Fruit fly (Drosophila melanogaster) whole organism, embryonic: ENCODE results near the gene PXo.
A peak's percentile ranks its signal among the peaks of the same experiment; 100 is the strongest.

Experiments used
- Atf6 ChIP-seq: fragments of 200-800 bp; sonication (Bioruptor generic); IDR thresholded peaks from 2 replicates; pipeline ENCODE4 v1.3.6; 2022; ENCODE audit warnings: missing biosample characterization, missing genetic modification characterization
- CG10209 ChIP-seq: fragments of 200-800 bp; sonication (Bioruptor generic); optimal IDR thresholded peaks from 3 replicates; lab custom pipeline; 2017; ENCODE audit warnings: missing biosample characterization, mild to moderate bottlenecking, missing genetic modification characterization, missing genetic modification reagents
- CG11093 ChIP-seq: fragments of 200-800 bp; sonication (Bioruptor generic); IDR thresholded peaks from 3 replicates; pipeline ENCODE4 v1.3.6; 2022; ENCODE audit warnings: missing biosample characterization, missing genetic modification characterization
- CG11695 ChIP-seq: fragments of 200-800 bp; sonication (Bioruptor generic); IDR thresholded peaks from 3 replicates; pipeline ENCODE4 v1.3.6; 2022; ENCODE audit warnings: missing biosample characterization, missing genetic modification characterization
- CG12299 ChIP-seq: fragments of 200-800 bp; sonication (Bioruptor generic); optimal IDR thresholded peaks from 2 replicates; lab custom pipeline; 2018; ENCODE audit warnings: missing biosample characterization, mild to moderate bottlenecking, missing genetic modification characterization
- CG13123 ChIP-seq: fragments of 200-800 bp; sonication (Bioruptor generic); optimal IDR thresholded peaks from 2 replicates; lab custom pipeline; 2016; ENCODE audit warnings: missing biosample characterization, missing genetic modification characterization
- CG13424 ChIP-seq: fragments of 200-800 bp; sonication (Bioruptor generic); optimal IDR thresholded peaks from 2 replicates; lab custom pipeline; 2019; ENCODE audit warnings: missing biosample characterization, mild to moderate bottlenecking, missing genetic modification characterization, moderate library complexity
- CG14014 ChIP-seq: fragments of 200-800 bp; sonication (Bioruptor generic); IDR thresholded peaks from 2 replicates; pipeline ENCODE4 v1.3.6; 2022; ENCODE audit warnings: missing biosample characterization, missing genetic modification characterization
- CG15073 ChIP-seq: fragments of 200-800 bp; sonication (Bioruptor generic); optimal IDR thresholded peaks from 2 replicates; lab custom pipeline; 2016; ENCODE audit warnings: missing biosample characterization, missing genetic modification characterization
- CG1602 ChIP-seq: fragments of 200-800 bp; sonication (Bioruptor generic); optimal IDR thresholded peaks from 3 replicates; lab custom pipeline; 2016; ENCODE audit warnings: missing biosample characterization, missing genetic modification characterization
- CG2120 ChIP-seq: fragments of 200-800 bp; sonication (Bioruptor generic); optimal IDR thresholded peaks from 3 replicates; lab custom pipeline; 2016; ENCODE audit warnings: missing biosample characterization, missing genetic modification characterization
- CG31224 ChIP-seq: fragments of 200-800 bp; sonication (Bioruptor generic); IDR thresholded peaks from 2 replicates; pipeline ENCODE4 v1.3.6; 2022; ENCODE audit warnings: missing biosample characterization, missing genetic modification characterization
- CG31441 ChIP-seq: fragments of 200-800 bp; sonication (Bioruptor generic); IDR thresholded peaks from 2 replicates; pipeline ENCODE4 v1.3.6; 2022; ENCODE audit warnings: missing biosample characterization, missing genetic modification characterization
- CG3281 ChIP-seq: fragments of 200-800 bp; sonication (Bioruptor generic); optimal IDR thresholded peaks from 3 replicates; lab custom pipeline; 2017; ENCODE audit warnings: missing biosample characterization, mild to moderate bottlenecking, missing genetic modification characterization
- CG4328 ChIP-seq: fragments of 200-800 bp; sonication (Bioruptor generic); optimal IDR thresholded peaks from 3 replicates; lab custom pipeline; 2017; ENCODE audit warnings: missing biosample characterization, missing genetic modification reagents, missing genetic modification characterization
- CG4424 ChIP-seq: fragments of 200-800 bp; sonication (Bioruptor generic); optimal IDR thresholded peaks from 3 replicates; lab custom pipeline; 2016; ENCODE audit warnings: missing biosample characterization, missing genetic modification characterization
- CG7839 ChIP-seq: fragments of 200-800 bp; sonication (Bioruptor generic); optimal IDR thresholded peaks from 3 replicates; lab custom pipeline; 2018; ENCODE audit warnings: missing biosample characterization, mild to moderate bottlenecking, missing genetic modification characterization, moderate library complexity
- CG7928 ChIP-seq: fragments of 200-800 bp; sonication (Bioruptor generic); optimal IDR thresholded peaks from 2 replicates; lab custom pipeline; 2017; ENCODE audit warnings: missing biosample characterization, mild to moderate bottlenecking, missing genetic modification characterization
- CG9876 ChIP-seq: fragments of 200-800 bp; sonication (Bioruptor generic); optimal IDR thresholded peaks from 2 replicates; lab custom pipeline; 2016; ENCODE audit warnings: missing biosample characterization, missing genetic modification characterization
- Hr51 ChIP-seq, 2 experiments: fragments of 200-800 bp; sonication (Bioruptor generic); optimal IDR thresholded peaks; 2 replicates in 1 of 2; 3 replicates in 1 of 2; lab custom pipeline; 2016 to 2018; ENCODE audit warnings: missing biosample characterization in 2 of 2, missing genetic modification characterization in 2 of 2, mild to moderate bottlenecking in 1 of 2, moderate library complexity in 1 of 2
- Jarid2 ChIP-seq: fragments of 200-800 bp; sonication (Bioruptor generic); optimal IDR thresholded peaks from 3 replicates; lab custom pipeline; 2017; ENCODE audit warnings: mild to moderate bottlenecking, missing biosample characterization, missing genetic modification reagents, missing genetic modification characterization
- NC2α ChIP-seq: fragments of 200-800 bp; sonication (Bioruptor generic); optimal IDR thresholded peaks from 2 replicates; lab custom pipeline; 2016; ENCODE audit warnings: missing biosample characterization, missing genetic modification characterization
- Nf-YB ChIP-seq: fragments of 200-800 bp; sonication (Bioruptor generic); optimal IDR thresholded peaks from 3 replicates; lab custom pipeline; 2019; ENCODE audit warnings: missing biosample characterization, mild to moderate bottlenecking, missing genetic modification characterization, moderate library complexity
- Opbp ChIP-seq: fragments of 200-800 bp; sonication (Bioruptor generic); IDR thresholded peaks from 3 replicates; pipeline ENCODE4 v1.3.6; 2022; ENCODE audit warnings: missing biosample characterization, missing genetic modification characterization; ENCODE audit not compliant: partially characterized antibody
- PHDP ChIP-seq: fragments of 200-800 bp; sonication (Bioruptor generic); optimal IDR thresholded peaks from 3 replicates; lab custom pipeline; 2018; ENCODE audit warnings: missing biosample characterization, mild to moderate bottlenecking, missing genetic modification characterization, moderate library complexity
- Poxn ChIP-seq: fragments of 200-800 bp; sonication (Bioruptor generic); IDR thresholded peaks from 2 replicates; pipeline ENCODE4 v1.3.6; 2022; ENCODE audit warnings: missing biosample characterization, missing genetic modification characterization
- Sox102F ChIP-seq: fragments of 200-800 bp; sonication (Bioruptor generic); optimal IDR thresholded peaks from 2 replicates; lab custom pipeline; 2018; ENCODE audit warnings: missing biosample characterization, mild to moderate bottlenecking, missing genetic modification characterization, moderate library complexity
- Sry-δ ChIP-seq: fragments of 200-800 bp; sonication (Bioruptor generic); optimal IDR thresholded peaks from 2 replicates; lab custom pipeline; 2016; ENCODE audit warnings: missing biosample characterization, missing genetic modification characterization
- Vsx1 ChIP-seq: fragments of 200-800 bp; sonication (Bioruptor generic); optimal IDR thresholded peaks from 2 replicates; lab custom pipeline; 2017; ENCODE audit warnings: missing biosample characterization, mild to moderate bottlenecking, missing genetic modification characterization, missing genetic modification reagents
- ase ChIP-seq: fragments of 200-800 bp; sonication (Bioruptor generic); IDR thresholded peaks from 3 replicates; pipeline ENCODE4 v1.3.6; 2022; ENCODE audit warnings: missing biosample characterization, missing genetic modification characterization
- bcd ChIP-seq: fragments of 200-800 bp; sonication (Bioruptor generic); optimal IDR thresholded peaks from 2 replicates; lab custom pipeline; 2017; ENCODE audit warnings: missing biosample characterization, mild to moderate bottlenecking, missing genetic modification characterization
- cwo ChIP-seq: fragments of 200-800 bp; sonication (Bioruptor generic); optimal IDR thresholded peaks from 3 replicates; lab custom pipeline; 2017; ENCODE audit warnings: missing biosample characterization, missing genetic modification characterization, mild to moderate bottlenecking, moderate library complexity, missing genetic modification reagents
- ftz-f1 ChIP-seq: fragments of 200-800 bp; sonication (Bioruptor generic); optimal IDR thresholded peaks from 2 replicates; lab custom pipeline; 2016; ENCODE audit warnings: missing biosample characterization, missing genetic modification characterization
- fu2 ChIP-seq: fragments of 200-800 bp; sonication (Bioruptor generic); optimal IDR thresholded peaks from 2 replicates; lab custom pipeline; 2016; ENCODE audit warnings: missing biosample characterization, missing genetic modification characterization
- grn ChIP-seq: fragments of 200-800 bp; sonication (Bioruptor generic); optimal IDR thresholded peaks from 3 replicates; lab custom pipeline; 2017; ENCODE audit warnings: missing biosample characterization, missing genetic modification characterization
- gsb-n ChIP-seq: fragments of 200-800 bp; sonication (Bioruptor generic); optimal IDR thresholded peaks from 3 replicates; lab custom pipeline; 2018; ENCODE audit warnings: missing biosample characterization, mild to moderate bottlenecking, missing genetic modification characterization
- h ChIP-seq: fragments of >200 bp; optimal IDR thresholded peaks from 2 replicates; lab custom pipeline; 2017
- jing ChIP-seq: fragments of 200-800 bp; sonication (Bioruptor generic); optimal IDR thresholded peaks from 2 replicates; lab custom pipeline; 2018; ENCODE audit warnings: missing biosample characterization, mild to moderate bottlenecking, missing genetic modification characterization
- kah ChIP-seq: fragments of 200-800 bp; sonication (Bioruptor generic); optimal IDR thresholded peaks from 2 replicates; lab custom pipeline; 2018; ENCODE audit warnings: missing biosample characterization, mild to moderate bottlenecking, missing genetic modification characterization
- pfk ChIP-seq: fragments of 200-800 bp; sonication (Bioruptor generic); optimal IDR thresholded peaks from 2 replicates; lab custom pipeline; 2018; ENCODE audit warnings: missing biosample characterization, mild to moderate bottlenecking, missing genetic modification characterization, moderate library complexity
- seq ChIP-seq: fragments of 200-800 bp; sonication (Bioruptor generic); IDR thresholded peaks from 2 replicates; pipeline ENCODE4 v1.3.6; 2022; ENCODE audit warnings: missing biosample characterization, missing genetic modification characterization
- slou ChIP-seq: fragments of 200-800 bp; sonication (Bioruptor generic); optimal IDR thresholded peaks from 3 replicates; lab custom pipeline; 2016; ENCODE audit warnings: missing biosample characterization, missing genetic modification characterization
- slp2 ChIP-seq: fragments of 200-800 bp; sonication (Bioruptor generic); optimal IDR thresholded peaks from 2 replicates; lab custom pipeline; 2016; ENCODE audit warnings: missing biosample characterization, missing genetic modification characterization
- ssp ChIP-seq: fragments of 200-800 bp; sonication (Bioruptor generic); IDR thresholded peaks from 2 replicates; pipeline ENCODE4 v1.3.6; 2022; ENCODE audit warnings: missing biosample characterization, missing genetic modification characterization
- tap ChIP-seq: fragments of 200-800 bp; optimal IDR thresholded peaks from 3 replicates; lab custom pipeline; 2019; ENCODE audit warnings: missing biosample characterization, mild to moderate bottlenecking, missing genetic modification characterization, moderate library complexity
- ttk ChIP-seq: fragments of 200-800 bp; sonication (Bioruptor generic); IDR thresholded peaks from 2 replicates; pipeline ENCODE4 v2.1.2; 2022; ENCODE audit warnings: missing biosample characterization, missing genetic modification characterization
- unc-4 ChIP-seq: fragments of 200-800 bp; sonication (Bioruptor generic); IDR thresholded peaks from 2 replicates; pipeline ENCODE4 v1.3.6; 2022; ENCODE audit warnings: missing biosample characterization, missing genetic modification characterization; ENCODE audit not compliant: partially characterized antibody
- unpg ChIP-seq: fragments of 200-800 bp; sonication (Bioruptor generic); optimal IDR thresholded peaks from 3 replicates; lab custom pipeline; 2018; ENCODE audit warnings: missing biosample characterization, mild to moderate bottlenecking, missing genetic modification characterization, moderate library complexity
- zfh1 ChIP-seq: fragments of 200-800 bp; sonication (Bioruptor generic); IDR thresholded peaks from 3 replicates; pipeline ENCODE4 v1.3.6; 2022; ENCODE audit warnings: missing biosample characterization, missing genetic modification characterization

The PXo gene

DNA sequence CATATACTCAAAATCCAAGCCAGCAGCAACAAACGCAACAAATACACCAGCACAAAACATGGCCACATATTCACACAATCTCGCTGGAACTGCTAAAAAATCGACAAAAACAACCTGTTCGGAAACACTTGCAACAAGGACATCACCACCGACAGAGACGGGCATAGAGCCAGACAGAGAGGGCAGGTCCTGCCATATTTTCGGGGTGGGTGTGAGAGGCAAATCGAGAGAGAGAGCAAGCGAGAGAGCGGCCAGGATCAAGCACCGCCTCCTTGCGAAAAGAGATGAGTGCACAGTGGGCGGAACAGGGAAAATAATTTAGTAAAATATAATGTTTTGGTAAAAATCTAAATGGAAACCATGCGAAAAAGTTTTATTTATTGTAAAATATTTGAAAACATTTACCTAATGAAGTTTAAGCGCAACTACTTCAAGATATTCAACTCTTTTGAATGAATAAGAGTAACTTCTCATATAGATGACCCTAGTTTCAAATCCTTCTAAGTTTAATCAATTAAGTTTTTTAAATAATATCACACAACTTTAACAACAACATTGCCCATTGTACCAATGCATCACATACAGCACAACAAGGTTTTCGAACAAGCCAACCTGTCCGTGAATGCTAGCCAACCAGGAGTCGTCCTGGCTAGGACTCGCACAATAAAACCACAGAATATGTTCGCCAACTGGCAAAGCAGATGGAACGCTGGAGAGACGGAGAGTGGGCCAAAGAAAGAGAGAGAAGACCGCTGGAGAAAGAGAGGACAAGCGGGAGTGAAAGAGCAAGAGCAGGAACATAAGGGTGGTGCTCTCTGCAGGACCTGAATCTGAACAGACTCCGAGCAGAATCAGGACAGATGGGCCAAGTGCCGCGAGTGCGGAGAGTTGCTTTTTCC is 39.6 kb downstream of the PXo start (continued):
- peak; percentile 49 for TF ChIP-seq Sox102F (GFP tag; lab: Kevin White, UChicago)
- TF ChIP-seq CG13424 (tag; lab: Kevin White, UChicago), result peak; percentile 71
- peak; percentile 75 for TF ChIP-seq tap (tag; lab: Kevin White, UChicago)
- peak; percentile 63 for TF ChIP-seq CG1602 (GFP tag; lab: Kevin White, UChicago)
- no peak for TF ChIP-seq Opbp (GFP tag; lab: Robert Waterston, UW)
- no peak for TF ChIP-seq CG4328 (GFP tag; lab: Kevin White, UChicago)
- TF ChIP-seq Sry-δ (GFP tag; lab: Kevin White, UChicago), result no peak
- no peak for TF ChIP-seq ssp
- TF ChIP-seq gsb-n (tag; lab: Kevin White, UChicago), result peak; percentile 9
- TF ChIP-seq CG10209 (GFP tag; lab: Kevin White, UChicago), result peak; percentile 62
- no peak for TF ChIP-seq ase (GFP tag; lab: Robert Waterston, UW)
- no peak for TF ChIP-seq jing (GFP tag; lab: Kevin White, UChicago)
- TF ChIP-seq CG11695, result 0 out of 3 replicates have a peak, but pooled peaks have one; percentile 20
- no peak for TF ChIP-seq zfh1 (GFP tag; lab: Robert Waterston, UW)
- peak; percentile 32 to 70 for TF ChIP-seq Hr51 (GFP tag; optimal IDR thresholded peaks at IDR 0.05; lab: Kevin White, UChicago)
- TF ChIP-seq h (lab: Kevin White, UChicago), result no peak
- no peak for TF ChIP-seq CG7928 (GFP tag; lab: Kevin White, UChicago)
- no peak for TF ChIP-seq cwo (GFP tag; lab: Kevin White, UChicago)
- no peak for TF ChIP-seq Vsx1 (GFP tag; lab: Kevin White, UChicago)
- TF ChIP-seq CG7839 (tag; lab: Kevin White, UChicago), result peak; percentile 84
- no peak for TF ChIP-seq unpg (GFP tag; lab: Kevin White, UChicago)
- TF ChIP-seq Jarid2 (GFP tag; lab: Kevin White, UChicago), result no peak
- TF ChIP-seq slou, result no peak
- TF ChIP-seq grn (GFP tag; lab: Kevin White, UChicago), result no peak
- no peak for TF ChIP-seq CG2120 (GFP tag; lab: Kevin White, UChicago)
- TF ChIP-seq slp2 (GFP tag; lab: Kevin White, UChicago), result peak; percentile 29
- TF ChIP-seq CG4424 (GFP tag; lab: Kevin White, UChicago), result peak; percentile 11
- peak; percentile 49; the same call in 1 of the 2 replicates for TF ChIP-seq CG14014 (GFP tag; lab: Robert Waterston, UW)
- no peak for TF ChIP-seq ftz-f1 (GFP tag; lab: Kevin White, UChicago)
- TF ChIP-seq Nf-YB (GFP tag; lab: Kevin White, UChicago), result peak; percentile 92
- TF ChIP-seq CG31441 (GFP tag; lab: Robert Waterston, UW), result no peak
- TF ChIP-seq Atf6 (GFP tag; lab: Robert Waterston, UW), result peak; percentile 56; the same call in 1 of the 2 replicates
- TF ChIP-seq CG9876 (GFP tag; lab: Kevin White, UChicago), result no peak
- TF ChIP-seq CG11093 (GFP tag; lab: Robert Waterston, UW), result no peak
- peak; percentile 19 for TF ChIP-seq fu2 (GFP tag; lab: Kevin White, UChicago)
- TF ChIP-seq kah (GFP tag; lab: Kevin White, UChicago), result no peak
- TF ChIP-seq Poxn (GFP tag; lab: Robert Waterston, UW), result no peak
- no peak for TF ChIP-seq CG3281 (GFP tag; lab: Kevin White, UChicago)
- TF ChIP-seq PHDP (tag; lab: Kevin White, UChicago), result no peak
- no peak for TF ChIP-seq NC2α (GFP tag; lab: Kevin White, UChicago)
- TF ChIP-seq bcd (GFP tag; lab: Kevin White, UChicago), result peak; percentile 16
- no peak for TF ChIP-seq pfk
- no peak for TF ChIP-seq CG31224 (GFP tag; lab: Robert Waterston, UW)
- peak; percentile 63; the same call in 1 of the 2 replicates for TF ChIP-seq seq (GFP tag; lab: Robert Waterston, UW)
- TF ChIP-seq ttk, result no peak
- peak; percentile 11 for TF ChIP-seq CG15073 (GFP tag; lab: Kevin White, UChicago)
- no peak for TF ChIP-seq CG13123 (GFP tag; lab: Kevin White, UChicago)
- no peak for TF ChIP-seq unc-4
- no peak for TF ChIP-seq CG12299 (tag; lab: Kevin White, UChicago)
